Fruit fly (Drosophila melanogaster) whole organism, embryonic: ENCODE measurements around the gene CG17029.

Experiments used
- CG13424 ChIP-seq: fragments of 200-800 bp; sonication (Bioruptor generic); optimal IDR thresholded peaks from 2 replicates; lab custom pipeline; 2019; ENCODE audit warnings: missing biosample characterization, mild to moderate bottlenecking, missing genetic modification characterization, moderate library complexity
- CG30403 ChIP-seq: fragments of 200-800 bp; sonication (Bioruptor generic); optimal IDR thresholded peaks from 3 replicates; lab custom pipeline; 2016; ENCODE audit warnings: missing biosample characterization, missing genetic modification characterization
- CG4360 ChIP-seq: fragments of 200-800 bp; sonication (Bioruptor generic); IDR thresholded peaks from 2 replicates; pipeline ENCODE4 v1.3.6; 2022; ENCODE audit warnings: missing biosample characterization, missing genetic modification characterization
- Max ChIP-seq: fragments of 200-800 bp; sonication (Bioruptor generic); optimal IDR thresholded peaks from 2 replicates; lab custom pipeline; 2016; ENCODE audit warnings: missing biosample characterization, mild to moderate bottlenecking, missing genetic modification characterization
- Xrp1 ChIP-seq: fragments of 200-800 bp; sonication (Bioruptor generic); IDR thresholded peaks from 2 replicates; pipeline ENCODE4 v1.3.6; 2022; ENCODE audit warnings: missing biosample characterization, missing genetic modification characterization
- ftz-f1 ChIP-seq: fragments of 200-800 bp; sonication (Bioruptor generic); optimal IDR thresholded peaks from 2 replicates; lab custom pipeline; 2016; ENCODE audit warnings: missing biosample characterization, missing genetic modification characterization
- nerfin-1 ChIP-seq: fragments of 200-800 bp; sonication (Bioruptor generic); optimal IDR thresholded peaks from 3 replicates; lab custom pipeline; 2019; ENCODE audit warnings: missing biosample characterization, mild to moderate bottlenecking, missing genetic modification characterization, moderate library complexity
- vvl ChIP-seq: fragments of 200-800 bp; sonication (Bioruptor generic); IDR thresholded peaks from 2 replicates; pipeline ENCODE4 v1.3.6; 2022; ENCODE audit warnings: missing biosample characterization, missing genetic modification characterization

dm6 chr3L:15975068-15975467, 1.6 kb upstream of the CG17029 start, which contains the start of gene CG17026:
- TF ChIP-seq CG4360 (no peak), ftz-f1 (GFP tag; lab: Kevin White, UChicago) (no peak), nerfin-1 (tag; lab: Kevin White, UChicago) (no peak), Xrp1 (GFP tag; lab: Robert Waterston, UW) (no peak), CG13424 (tag; lab: Kevin White, UChicago) (no peak), vvl (GFP tag; lab: Robert Waterston, UW) (no peak), CG30403 (no peak), Max (GFP tag; lab: Kevin White, UChicago) (no peak)
